Worm (Caenorhabditis elegans) whole organism, young adult: ENCODE measurements around the gene Y32F6A.5.

Experiments used
- C06A6.2 ChIP-seq: fragments of 200-800 bp; sonication (Bioruptor generic); conservative IDR thresholded peaks from 2 replicates; pipeline ENCODE4 v1.3.6; 2022; ENCODE audit warnings: missing genetic modification characterization, missing compliant biosample characterization
- F33H1.4 ChIP-seq: fragments of 200-800 bp; sonication (Bioruptor generic); IDR thresholded peaks from 2 replicates; pipeline ENCODE4 v1.3.6; 2022; ENCODE audit warnings: missing genetic modification reagents, missing genetic modification characterization, missing compliant biosample characterization
- K11D2.4 ChIP-seq: fragments of 200-800 bp; sonication (Bioruptor generic); IDR thresholded peaks from 2 replicates; pipeline ENCODE4 v1.3.6; 2022; ENCODE audit warnings: missing genetic modification reagents, missing genetic modification characterization, missing compliant biosample characterization
- Y53G8AR.9 ChIP-seq: fragments of 200-800 bp; sonication (Bioruptor generic); conservative IDR thresholded peaks from 2 replicates; pipeline ENCODE4 v1.3.6; 2022; ENCODE audit warnings: missing genetic modification reagents, missing genetic modification characterization, missing compliant biosample characterization
- Y67H2A.10 ChIP-seq: fragments of 200-800 bp; sonication (Bioruptor generic); conservative IDR thresholded peaks from 2 replicates; pipeline ENCODE4 v1.3.6; 2022; ENCODE audit warnings: missing genetic modification reagents, missing genetic modification characterization, missing compliant biosample characterization
- ama-1 ChIP-seq, 3 experiments: fragments of 150-350 bp in 1 of 3; sonication (generic microtip) in 2 of 3; optimal IDR thresholded peaks; 2 replicates each; lab custom pipeline; 2014 to 2018; ENCODE audit warnings: missing biosample characterization in 2 of 3, missing genetic modification characterization in 2 of 3, missing genetic modification reagents in 2 of 3
- aptf-3 ChIP-seq: fragments of 200-800 bp; sonication (Bioruptor generic); IDR thresholded peaks from 2 replicates; pipeline ENCODE4 v1.3.6; 2022; ENCODE audit warnings: missing genetic modification characterization, missing compliant biosample characterization
- bed-2 ChIP-seq: fragments of 200-800 bp; sonication (Bioruptor generic); IDR thresholded peaks from 2 replicates; pipeline ENCODE4 v1.3.6; 2022; ENCODE audit warnings: missing genetic modification reagents, missing genetic modification characterization, missing compliant biosample characterization
- ceh-79 ChIP-seq: sonication (generic microtip); optimal IDR thresholded peaks from 2 replicates; lab custom pipeline; 2017; ENCODE audit warnings: mild to moderate bottlenecking, missing genetic modification characterization, missing compliant biosample characterization
- chd-7 ChIP-seq: sonication (generic microtip); optimal IDR thresholded peaks from 2 replicates; lab custom pipeline; 2016; ENCODE audit warnings: mild to moderate bottlenecking, missing genetic modification characterization, moderate library complexity, missing compliant biosample characterization
- dpff-1 ChIP-seq: sonication (generic microtip); optimal IDR thresholded peaks from 2 replicates; lab custom pipeline; 2017; ENCODE audit warnings: mild to moderate bottlenecking, missing genetic modification characterization, missing compliant biosample characterization
- dpl-1 ChIP-seq: fragments of 150-350 bp; optimal IDR thresholded peaks from 2 replicates; lab custom pipeline; 2014; ENCODE audit warnings: missing biosample characterization, missing genetic modification reagents, missing genetic modification characterization
- ekl-4 ChIP-seq: fragments of 200-800 bp; sonication (Bioruptor generic); IDR thresholded peaks from 2 replicates; pipeline ENCODE4 v1.3.6; 2022; ENCODE audit warnings: missing genetic modification reagents, missing genetic modification characterization, missing compliant biosample characterization
- gei-17 ChIP-seq: fragments of 200-800 bp; sonication (Bioruptor generic); optimal IDR thresholded peaks from 2 replicates; lab custom pipeline; 2018; ENCODE audit warnings: mild to moderate bottlenecking, missing genetic modification characterization, missing compliant biosample characterization
- him-1 ChIP-seq: sonication (generic microtip); optimal IDR thresholded peaks from 2 replicates; lab custom pipeline; 2016; ENCODE audit warnings: missing genotype, missing genetic modification reagents, missing genetic modification characterization, missing compliant biosample characterization
- hmg-1.2 ChIP-seq: fragments of 200-800 bp; sonication (Bioruptor generic); IDR thresholded peaks from 2 replicates; pipeline ENCODE4 v1.3.6; 2022; ENCODE audit warnings: missing genetic modification reagents, missing genetic modification characterization, missing compliant biosample characterization
- hmg-20 ChIP-seq: fragments of 200-800 bp; sonication (Bioruptor generic); IDR thresholded peaks from 2 replicates; pipeline ENCODE4 v1.3.6; 2022; ENCODE audit warnings: missing genetic modification reagents, missing genetic modification characterization, missing compliant biosample characterization
- let-526 ChIP-seq: fragments of 200-800 bp; sonication (Bioruptor generic); IDR thresholded peaks from 2 replicates; pipeline ENCODE4 v1.3.6; 2022; ENCODE audit warnings: missing genetic modification reagents, missing genetic modification characterization, missing compliant biosample characterization
- let-607 ChIP-seq, 2 experiments: fragments of 200-800 bp in 1 of 2; sonication (Bioruptor generic) in 1 of 2; sonication (generic microtip) in 1 of 2; optimal IDR thresholded peaks; 2 replicates each; lab custom pipeline; 2016 to 2018; ENCODE audit warnings: mild to moderate bottlenecking in 2 of 2, missing compliant biosample characterization in 2 of 2, missing genetic modification characterization in 2 of 2, moderate library complexity in 2 of 2, missing genotype in 1 of 2
- madf-10 ChIP-seq: sonication (generic microtip); optimal IDR thresholded peaks from 2 replicates; lab custom pipeline; 2016; ENCODE audit warnings: mild to moderate bottlenecking, missing genetic modification characterization, missing compliant biosample characterization
- nhr-80 ChIP-seq: sonication (generic microtip); optimal IDR thresholded peaks from 2 replicates; lab custom pipeline; 2016; ENCODE audit warnings: missing genetic modification characterization, missing compliant biosample characterization
- nhr-90 ChIP-seq: sonication (generic microtip); optimal IDR thresholded peaks from 2 replicates; lab custom pipeline; 2016; ENCODE audit warnings: missing genotype, mild to moderate bottlenecking, missing genetic modification characterization, missing compliant biosample characterization
- rpc-1 ChIP-seq, 2 experiments: fragments of 150-350 bp in 1 of 2; sonication (generic microtip) in 1 of 2; optimal IDR thresholded peaks; 2 replicates each; lab custom pipeline; 2014 to 2018; ENCODE audit warnings: missing biosample characterization in 1 of 2, missing genetic modification characterization in 1 of 2, missing genetic modification reagents in 1 of 2, missing genotype in 1 of 2
- snpc-3.4 ChIP-seq: sonication (generic microtip); optimal IDR thresholded peaks from 2 replicates; lab custom pipeline; 2017; ENCODE audit warnings: missing genetic modification characterization, mild to moderate bottlenecking, missing compliant biosample characterization, antibody characterized with exemption, moderate library complexity, missing genotype, missing genetic modification reagents
- snpc-4 ChIP-seq, 5 experiments: fragments of 150-350 bp in 1 of 5; sonication (generic microtip) in 4 of 5; optimal IDR thresholded peaks; 2 replicates each; lab custom pipeline; 2014 to 2018; ENCODE audit warnings: missing genetic modification characterization in 5 of 5, missing biosample characterization in 3 of 5, antibody characterized with exemption in 2 of 5, mild to moderate bottlenecking in 2 of 5, missing compliant biosample characterization in 2 of 5, missing genotype in 2 of 5, moderate library complexity in 2 of 5, missing genetic modification reagents in 1 of 5
- somi-1 ChIP-seq: fragments of 200-800 bp; sonication (Bioruptor generic); optimal IDR thresholded peaks from 2 replicates; lab custom pipeline; 2018; ENCODE audit warnings: mild to moderate bottlenecking, missing genetic modification characterization, missing compliant biosample characterization
- tlf-1 ChIP-seq: fragments of 200-800 bp; sonication (Bioruptor generic); optimal IDR thresholded peaks from 2 replicates; lab custom pipeline; 2018; ENCODE audit warnings: mild to moderate bottlenecking, missing genetic modification characterization, missing compliant biosample characterization
- zfh-2 ChIP-seq: fragments of 200-800 bp; sonication (Bioruptor generic); conservative IDR thresholded peaks from 2 replicates; pipeline ENCODE4 v1.3.6; 2022; ENCODE audit warnings: missing genetic modification reagents, missing genetic modification characterization, missing compliant biosample characterization
- ztf-25 ChIP-seq: fragments of 200-800 bp; sonication (Bioruptor generic); IDR thresholded peaks from 2 replicates; pipeline ENCODE4 v1.3.6; 2022; ENCODE audit warnings: missing genetic modification reagents, missing genetic modification characterization, missing compliant biosample characterization
- ztf-28 ChIP-seq: fragments of 200-800 bp; sonication (Bioruptor generic); IDR thresholded peaks from 2 replicates; pipeline ENCODE4 v1.3.6; 2022; ENCODE audit warnings: missing genetic modification reagents, missing genetic modification characterization, missing compliant biosample characterization
- ztf-3 ChIP-seq: fragments of 200-800 bp; sonication (Bioruptor generic); optimal IDR thresholded peaks from 2 replicates; lab custom pipeline; 2018; ENCODE audit warnings: mild to moderate bottlenecking, missing genetic modification characterization, missing compliant biosample characterization

The Y32F6A.5 gene

DNA sequence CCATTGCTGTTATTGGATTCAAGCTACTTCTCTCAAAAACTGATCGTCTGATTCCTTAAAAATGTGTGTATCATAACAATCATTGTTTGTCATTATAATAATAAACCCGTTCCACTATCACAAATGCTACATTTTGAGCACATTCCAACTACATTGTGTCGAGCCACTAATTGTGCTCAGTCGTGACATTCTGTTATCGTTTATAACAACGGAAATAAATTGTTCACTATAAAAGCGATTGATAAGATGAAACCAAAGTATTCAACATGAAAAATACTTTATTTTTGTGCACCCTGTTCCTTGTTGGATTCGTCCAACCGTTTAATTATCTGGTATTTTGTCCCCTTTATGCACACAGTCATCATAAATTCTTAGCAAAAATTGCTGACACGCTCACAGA, 39.7 kb upstream of the Y32F6A.5 start, which contains the start of gene ugt-33:
TSS of gene ugt-33 (plus strand) at position 260 of the 400 bp plus-strand sequence.
- TF ChIP-seq nhr-80 (tag; lab: Kevin White, UChicago): peak; percentile 47
- TF ChIP-seq hmg-1.2 (GFP tag; lab: Robert Waterston, UW): no peak

DNA sequence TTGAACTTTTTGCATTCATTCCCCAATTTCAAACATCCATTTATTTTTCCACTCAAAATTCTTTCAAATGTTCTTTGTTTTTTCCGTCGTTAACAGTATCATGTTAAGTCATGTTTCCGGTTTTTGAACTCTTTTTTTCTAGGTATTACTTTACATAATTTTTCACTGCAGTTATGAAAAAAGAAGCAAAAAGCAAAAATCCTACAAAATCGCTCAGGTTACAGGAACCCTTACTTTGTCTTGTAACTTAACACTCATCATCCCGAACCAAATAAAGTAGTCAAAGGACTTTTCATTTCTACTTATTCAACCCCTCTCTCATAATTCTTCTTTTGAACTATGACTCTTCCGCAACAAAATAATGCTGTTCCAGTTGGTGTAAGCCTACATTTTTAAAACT, 38.0 kb upstream of the Y32F6A.5 start, which contains the start of gene aqp-5:
TSS of gene aqp-5 (plus strand) at position 301 of the 400 bp plus-strand sequence.
- TF ChIP-seq C06A6.2 (GFP tag; lab: Robert Waterston, UW) (no peak), ekl-4 (GFP tag; lab: Robert Waterston, UW) (no peak), aptf-3 (GFP tag; lab: Robert Waterston, UW) (no peak), zfh-2 (no peak), hmg-20 (GFP tag; lab: Robert Waterston, UW) (no peak)

DNA sequence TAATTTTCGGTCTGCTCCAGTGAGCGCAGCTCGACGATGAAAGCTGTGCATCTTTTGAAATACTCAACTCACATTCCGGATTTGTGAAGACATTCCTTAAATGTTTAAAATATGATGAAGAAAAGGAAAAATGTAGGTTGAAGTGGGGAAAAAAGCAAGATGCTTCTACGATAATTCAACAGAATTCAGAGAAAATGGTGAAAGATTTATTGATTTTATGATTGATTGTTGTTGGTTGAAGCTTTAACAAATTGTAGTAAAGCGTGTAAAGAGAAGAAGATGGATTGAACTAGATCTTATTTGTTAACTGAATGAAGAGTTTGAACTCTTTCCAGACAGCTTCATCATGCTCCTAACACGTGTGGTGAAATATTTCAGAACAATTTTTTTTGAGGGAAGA, 36.6 kb upstream of the Y32F6A.5 start, which contains the start of gene ncx-5:
TSS of gene ncx-5 (minus strand) at position 101 of the 400 bp plus-strand sequence.
- TF ChIP-seq Y53G8AR.9 (GFP tag; lab: Robert Waterston, UW): no peak
- no peak for TF ChIP-seq ztf-28 (GFP tag; lab: Robert Waterston, UW)
- no peak for TF ChIP-seq dpl-1 (GFP tag; lab: Kevin White, UChicago)
- TF ChIP-seq let-526 (GFP tag; lab: Robert Waterston, UW): no peak
- TF ChIP-seq dpff-1: no peak
- no peak for TF ChIP-seq snpc-3.4
- no peak for TF ChIP-seq nhr-90 (tag; lab: Kevin White, UChicago)
- no peak for TF ChIP-seq gei-17 (GFP tag; lab: Kevin White, UChicago)

DNA sequence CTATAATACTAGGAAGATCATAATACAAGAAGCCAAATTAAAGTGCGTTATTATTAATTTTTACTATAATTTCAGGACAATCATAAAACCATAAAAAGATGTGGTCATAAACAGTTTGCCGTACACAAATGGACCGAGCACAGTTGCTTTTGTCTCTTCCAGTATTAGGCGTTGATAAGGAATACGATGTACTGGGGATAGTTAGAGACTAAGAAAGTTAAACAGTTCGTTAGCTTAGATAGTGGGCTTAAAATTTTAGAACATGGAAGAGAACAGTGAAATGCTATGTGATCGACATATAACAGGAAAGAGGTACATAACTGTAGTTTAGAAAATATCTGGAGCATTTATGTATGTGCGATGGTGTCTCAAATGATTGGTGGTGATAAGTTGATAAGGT, 32.0 kb upstream of the Y32F6A.5 start:
- TF ChIP-seq rpc-1 (optimal IDR thresholded peaks at IDR 0.05; lab: Kevin White, UChicago): no peak
- no peak for TF ChIP-seq rpc-1 (tag; optimal IDR thresholded peaks at IDR 0.05; lab: Kevin White, UChicago)
- TF ChIP-seq nhr-80 (tag; lab: Kevin White, UChicago): peak; percentile 80

DNA sequence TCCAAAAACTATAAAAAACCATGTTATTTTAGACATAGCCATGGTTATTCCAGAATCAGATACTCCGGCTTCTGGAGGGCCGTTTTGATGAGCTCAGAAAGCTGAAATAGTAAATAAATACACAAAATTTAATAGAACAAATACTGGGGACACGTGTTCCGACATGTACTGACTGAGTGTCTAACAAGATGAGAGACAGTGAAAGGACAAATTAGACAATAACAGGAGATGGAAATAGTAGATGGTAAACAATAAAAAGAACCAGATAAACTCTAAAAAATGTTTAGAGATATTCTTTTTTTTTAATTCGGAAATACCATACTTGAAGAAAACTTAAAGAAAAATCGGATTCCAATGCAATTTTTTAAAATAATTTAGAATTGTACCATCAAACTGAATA, 31.2 kb upstream of the Y32F6A.5 start, which contains the start of gene Y32F6B.1:
TSS of gene Y32F6B.1 (minus strand) at position 101 of the 400 bp plus-strand sequence.
- TF ChIP-seq ceh-79 (no peak), somi-1 (GFP tag; lab: Kevin White, UChicago) (no peak), Y67H2A.10 (GFP tag; lab: Robert Waterston, UW) (no peak), ztf-25 (GFP tag; lab: Robert Waterston, UW) (no peak), bed-2 (no peak), F33H1.4 (no peak), ama-1 (optimal IDR thresholded peaks at IDR 0.05; lab: Kevin White, UChicago) (no peak), ama-1 (GFP tag; optimal IDR thresholded peaks at IDR 0.05; lab: Kevin White, UChicago) (no peak), ztf-3 (GFP tag; lab: Kevin White, UChicago) (no peak), tlf-1 (GFP tag; lab: Kevin White, UChicago) (no peak), him-1 (tag; lab: Kevin White, UChicago) (no peak), let-607 (tag; optimal IDR thresholded peaks at IDR 0.05; lab: Kevin White, UChicago) (no peak), hmg-1.2 (GFP tag; lab: Robert Waterston, UW) (no peak), snpc-4 (GFP tag; optimal IDR thresholded peaks at IDR 0.05; lab: Kevin White, UChicago) (no peak), snpc-4 (tag; optimal IDR thresholded peaks at IDR 0.05; lab: Kevin White, UChicago) (no peak), gei-17 (GFP tag; lab: Kevin White, UChicago) (no peak)

DNA sequence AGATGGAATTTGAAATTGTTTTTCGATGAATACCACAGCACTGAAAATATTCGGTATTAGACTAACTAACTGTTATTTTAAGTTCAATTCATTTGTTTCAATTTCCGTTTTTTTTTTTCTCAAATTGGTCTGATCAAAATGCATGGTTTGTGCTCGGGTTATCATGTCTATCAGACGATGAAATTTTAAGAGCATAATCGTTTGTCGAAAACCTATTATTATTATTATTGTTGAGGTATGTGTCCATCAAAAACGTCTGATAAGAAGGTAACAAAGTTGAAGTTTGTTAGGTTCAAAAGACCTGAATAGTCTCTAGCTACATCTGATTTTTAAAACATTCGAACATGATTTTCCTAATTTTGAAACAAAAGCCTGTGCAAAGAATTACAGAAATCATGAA, 30.6 kb upstream of the Y32F6A.5 start:
- TF ChIP-seq madf-10 (tag; lab: Kevin White, UChicago): no peak
- TF ChIP-seq snpc-4 (GFP tag; optimal IDR thresholded peaks at IDR 0.05; lab: Kevin White, UChicago): no peak
- no peak for TF ChIP-seq snpc-4 (tag; optimal IDR thresholded peaks at IDR 0.05; lab: Kevin White, UChicago)
- no peak for TF ChIP-seq K11D2.4 (GFP tag; lab: Robert Waterston, UW)
- peak; percentile 85 for TF ChIP-seq nhr-80 (tag; lab: Kevin White, UChicago)
- TF ChIP-seq ztf-3 (GFP tag; lab: Kevin White, UChicago): no peak
- TF ChIP-seq chd-7: no peak
